Worm (Caenorhabditis elegans) whole organism, L2 larva: ENCODE measurements around the gene F55C12.19.

Experiments
- C34F6.9 ChIP-seq: fragments of 150-350 bp; optimal IDR thresholded peaks from 2 replicates; lab custom pipeline; 2014; ENCODE audit warnings: missing biosample characterization, missing genetic modification characterization
- F13H6.1 ChIP-seq: sonication (generic microtip); optimal IDR thresholded peaks from 2 replicates; lab custom pipeline; 2016; ENCODE audit warnings: missing genetic modification characterization, missing compliant biosample characterization
- R02D3.7 ChIP-seq: fragments of 150-350 bp; optimal IDR thresholded peaks from 2 replicates; lab custom pipeline; 2014; ENCODE audit warnings: missing biosample characterization, missing genetic modification characterization
- Y55F3AM.14 ChIP-seq: fragments of 200-800 bp; sonication (Bioruptor generic); optimal IDR thresholded peaks from 2 replicates; lab custom pipeline; 2018; ENCODE audit warnings: mild to moderate bottlenecking, missing genetic modification characterization, missing compliant biosample characterization
- ZK546.5 ChIP-seq: sonication (generic microtip); optimal IDR thresholded peaks from 2 replicates; lab custom pipeline; 2017; ENCODE audit warnings: missing biosample characterization, missing genetic modification characterization
- alr-1 ChIP-seq: fragments of 150-350 bp; optimal IDR thresholded peaks from 2 replicates; lab custom pipeline; 2014; ENCODE audit warnings: missing biosample characterization, missing genetic modification characterization
- aly-2 ChIP-seq: fragments of 150-350 bp; optimal IDR thresholded peaks from 2 replicates; lab custom pipeline; 2014; ENCODE audit warnings: missing biosample characterization, missing genetic modification characterization
- ama-1 ChIP-seq: fragments of 150-350 bp; optimal IDR thresholded peaks from 2 replicates; lab custom pipeline; 2018; ENCODE audit warnings: inconsistent platforms
- blmp-1 ChIP-seq: sonication (generic microtip); optimal IDR thresholded peaks from 2 replicates; lab custom pipeline; 2017; ENCODE audit warnings: missing genetic modification characterization, mild to moderate bottlenecking, missing compliant biosample characterization, antibody characterized with exemption, moderate library complexity; ENCODE audit not compliant: insufficient read depth
- crh-2 ChIP-seq: sonication (generic microtip); optimal IDR thresholded peaks from 2 replicates; lab custom pipeline; 2017; ENCODE audit warnings: missing biosample characterization, missing genetic modification characterization
- elt-3 ChIP-seq: sonication (generic microtip); optimal IDR thresholded peaks from 2 replicates; lab custom pipeline; 2017; ENCODE audit warnings: missing biosample characterization, missing genetic modification characterization
- fos-1 ChIP-seq: fragments of 150-350 bp; optimal IDR thresholded peaks from 2 replicates; lab custom pipeline; 2014; ENCODE audit warnings: missing biosample characterization, missing genetic modification characterization
- gmeb-1 ChIP-seq: fragments of 150-350 bp; optimal IDR thresholded peaks from 2 replicates; lab custom pipeline; 2014; ENCODE audit warnings: missing biosample characterization, missing genetic modification characterization
- lin-13 ChIP-seq: fragments of 150-350 bp; optimal IDR thresholded peaks from 2 replicates; lab custom pipeline; 2014; ENCODE audit warnings: missing biosample characterization, missing genetic modification reagents, missing genetic modification characterization
- lin-39 ChIP-seq: fragments of 150-350 bp; optimal IDR thresholded peaks from 2 replicates; lab custom pipeline; 2014; ENCODE audit warnings: missing biosample characterization, missing genetic modification reagents, missing genetic modification characterization
- lsy-2 ChIP-seq, 2 experiments: fragments of 150-350 bp in 1 of 2; sonication (generic microtip) in 1 of 2; optimal IDR thresholded peaks; 2 replicates each; lab custom pipeline; 2014 to 2017; ENCODE audit warnings: missing biosample characterization in 2 of 2, missing genetic modification characterization in 2 of 2
- mab-5 ChIP-seq: fragments of 150-350 bp; optimal IDR thresholded peaks from 2 replicates; lab custom pipeline; 2014; ENCODE audit warnings: missing biosample characterization, missing genetic modification characterization
- mdl-1 ChIP-seq, 2 experiments: fragments of 150-350 bp in 1 of 2; sonication (generic microtip) in 1 of 2; optimal IDR thresholded peaks; 2 replicates each; lab custom pipeline; 2017; ENCODE audit warnings: missing biosample characterization in 2 of 2, missing genetic modification characterization in 2 of 2
- nhr-10 ChIP-seq: sonication (generic microtip); optimal IDR thresholded peaks from 2 replicates; lab custom pipeline; 2017; ENCODE audit warnings: missing biosample characterization, missing genetic modification characterization
- nhr-12 ChIP-seq: fragments of 150-350 bp; optimal IDR thresholded peaks from 2 replicates; lab custom pipeline; 2014; ENCODE audit warnings: missing biosample characterization, missing genetic modification characterization
- nhr-129 ChIP-seq: fragments of 150-350 bp; optimal IDR thresholded peaks from 2 replicates; lab custom pipeline; 2014; ENCODE audit warnings: missing biosample characterization, missing genetic modification characterization
- nhr-23 ChIP-seq: fragments of 150-350 bp; optimal IDR thresholded peaks from 2 replicates; lab custom pipeline; 2014; ENCODE audit warnings: missing biosample characterization, missing genetic modification reagents, missing genetic modification characterization
- nhr-25 ChIP-seq: fragments of 150-350 bp; sonication (generic microtip); optimal IDR thresholded peaks from 3 replicates; lab custom pipeline; 2014; ENCODE audit warnings: missing biosample characterization, missing genetic modification characterization
- peb-1 ChIP-seq: fragments of 150-350 bp; optimal IDR thresholded peaks from 2 replicates; lab custom pipeline; 2014; ENCODE audit warnings: missing biosample characterization, missing genetic modification characterization
- sem-4 ChIP-seq: fragments of 150-350 bp; optimal IDR thresholded peaks from 2 replicates; lab custom pipeline; 2014; ENCODE audit warnings: missing biosample characterization, missing genetic modification reagents, missing genetic modification characterization
- skn-1 ChIP-seq: sonication (generic microtip); optimal IDR thresholded peaks from 2 replicates; lab custom pipeline; 2017; ENCODE audit warnings: missing biosample characterization, missing genetic modification characterization
- sma-3 ChIP-seq: sonication (generic microtip); optimal IDR thresholded peaks from 2 replicates; lab custom pipeline; 2016; ENCODE audit warnings: missing genetic modification reagents, missing genetic modification characterization, missing compliant biosample characterization
- sma-9 ChIP-seq, 2 experiments: fragments of 150-350 bp in 1 of 2; sonication (generic microtip) in 1 of 2; optimal IDR thresholded peaks; 2 replicates each; lab custom pipeline; 2014 to 2016; ENCODE audit warnings: missing genetic modification characterization in 2 of 2, mild to moderate bottlenecking in 1 of 2, missing biosample characterization in 1 of 2, missing compliant biosample characterization in 1 of 2, missing genetic modification reagents in 1 of 2, moderate library complexity in 1 of 2
- unc-55 ChIP-seq: fragments of 150-350 bp; sonication (generic microtip); optimal IDR thresholded peaks from 3 replicates; lab custom pipeline; 2014; ENCODE audit warnings: missing biosample characterization, missing genetic modification reagents, missing genetic modification characterization
- unc-62 ChIP-seq: fragments of 150-350 bp; optimal IDR thresholded peaks from 2 replicates; lab custom pipeline; 2014; ENCODE audit warnings: missing biosample characterization, missing genetic modification reagents, missing genetic modification characterization
- zag-1 ChIP-seq: fragments of 150-350 bp; optimal IDR thresholded peaks from 2 replicates; lab custom pipeline; 2014; ENCODE audit warnings: missing biosample characterization, missing genetic modification characterization
- ztf-11 ChIP-seq: sonication (generic microtip); optimal IDR thresholded peaks from 2 replicates; lab custom pipeline; 2017; ENCODE audit warnings: missing biosample characterization, missing genetic modification characterization
- ztf-4 ChIP-seq: fragments of 150-350 bp; optimal IDR thresholded peaks from 2 replicates; lab custom pipeline; 2014; ENCODE audit warnings: missing biosample characterization, missing genetic modification characterization

Gene F55C12.19

DNA sequence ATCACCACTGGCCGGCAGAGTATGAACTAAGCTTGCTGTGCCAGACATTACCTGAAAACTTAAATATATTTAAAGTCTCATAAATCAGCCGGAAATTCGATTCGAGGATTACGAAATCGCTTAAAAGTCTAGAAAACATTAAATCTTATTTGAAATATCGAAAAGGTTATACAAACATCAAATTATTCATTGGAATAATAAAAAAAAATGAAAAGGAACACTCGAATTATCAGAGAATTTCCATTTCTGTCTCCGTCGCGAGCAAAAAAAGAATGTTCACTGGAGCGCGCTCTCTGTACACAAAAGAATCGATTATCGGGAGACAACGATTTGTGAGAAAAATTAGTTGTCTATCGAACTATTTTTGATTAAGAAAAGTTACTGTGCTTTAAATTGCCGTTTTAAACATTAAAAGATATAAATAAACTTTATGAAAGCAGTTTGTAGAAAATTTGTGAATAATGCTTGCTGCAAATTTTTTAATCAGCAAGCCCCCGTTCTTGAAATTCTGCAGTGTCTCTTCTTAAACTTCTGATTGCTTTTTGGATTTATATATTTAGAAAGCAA is 29.7 kb upstream of the F55C12.19 start, which contains the start of gene fzo-1:
Gene fzo-1, minus strand, starts transcription at position 51 of the 567 bp plus-strand sequence.
- peak; percentile 15 for TF ChIP-seq crh-2
- TF ChIP-seq R02D3.7 (tag; lab: Kevin White, UChicago) = no peak
- no peak for TF ChIP-seq peb-1 (tag; lab: Kevin White, UChicago)
- no peak for TF ChIP-seq mab-5 (tag; lab: Kevin White, UChicago)
- TF ChIP-seq unc-55 = peak; percentile 73
- peak; percentile 3 for TF ChIP-seq nhr-129
- no peak for TF ChIP-seq fos-1 (tag; lab: Kevin White, UChicago)
- TF ChIP-seq nhr-23 = no peak
- TF ChIP-seq lsy-2 (tag; optimal IDR thresholded peaks at IDR 0.05; lab: Kevin White, UChicago) = peak in 1 of 2 experiments; percentile 68
- TF ChIP-seq aly-2 (tag; lab: Kevin White, UChicago) = no peak
- TF ChIP-seq sem-4 (tag; lab: Kevin White, UChicago) = no peak
- TF ChIP-seq F13H6.1 (tag; lab: Kevin White, UChicago) = peak; percentile 21
- peak; percentile 65 for TF ChIP-seq sma-3 (GFP tag; lab: Kevin White, UChicago)
- TF ChIP-seq ztf-4 (tag; lab: Kevin White, UChicago) = no peak
- TF ChIP-seq C34F6.9 = peak; percentile 81
- TF ChIP-seq nhr-12 (tag; lab: Kevin White, UChicago) = no peak
- TF ChIP-seq lin-39 (tag; lab: Kevin White, UChicago) = no peak

DNA sequence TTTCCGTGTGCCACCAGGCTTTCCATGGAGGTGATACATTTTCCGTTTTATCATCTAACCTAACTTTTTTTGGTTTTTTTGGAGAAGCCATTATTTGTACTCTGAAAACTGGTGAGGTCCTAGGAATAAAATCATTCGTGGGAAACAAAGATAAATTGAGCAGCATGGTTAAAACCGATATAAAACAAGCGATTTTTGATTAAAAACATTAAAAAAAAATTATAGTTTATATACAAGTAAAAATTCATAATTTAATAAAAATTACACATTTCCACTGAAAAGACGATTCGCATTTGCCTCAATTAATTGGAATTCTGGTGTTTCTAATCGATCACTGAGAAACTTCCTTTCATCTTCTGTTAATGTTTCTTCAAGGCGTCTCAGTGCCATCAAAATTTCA is 27.5 kb upstream of the F55C12.19 start, which contains the start of gene ZK1248.15:
Gene ZK1248.15, minus strand, starts transcription at position 101 of the 400 bp plus-strand sequence.
- no peak for TF ChIP-seq nhr-10 (tag; lab: Kevin White, UChicago)
- no peak for TF ChIP-seq ztf-11 (tag; lab: Kevin White, UChicago)
- TF ChIP-seq lsy-2 (tag; optimal IDR thresholded peaks at IDR 0.05; lab: Kevin White, UChicago) = no peak
- TF ChIP-seq sem-4 (tag; lab: Kevin White, UChicago) = no peak
- no peak for TF ChIP-seq blmp-1
- TF ChIP-seq skn-1 (tag; lab: Kevin White, UChicago) = no peak
- TF ChIP-seq nhr-25 = no peak
- no peak for TF ChIP-seq Y55F3AM.14
- no peak for TF ChIP-seq lin-13 (GFP tag; lab: Kevin White, UChicago)
- no peak for TF ChIP-seq unc-62 (GFP tag; lab: Kevin White, UChicago)
- no peak for TF ChIP-seq ZK546.5 (tag; lab: Kevin White, UChicago)
- no peak for TF ChIP-seq zag-1 (tag; lab: Kevin White, UChicago)
- TF ChIP-seq ama-1 = no peak
- no peak for TF ChIP-seq sma-9 (GFP tag; optimal IDR thresholded peaks at IDR 0.05; lab: Kevin White, UChicago)
- no peak for TF ChIP-seq sma-9 (tag; optimal IDR thresholded peaks at IDR 0.05; lab: Kevin White, UChicago)
- no peak for TF ChIP-seq mdl-1 (tag; optimal IDR thresholded peaks at IDR 0.05; lab: Kevin White, UChicago)

DNA sequence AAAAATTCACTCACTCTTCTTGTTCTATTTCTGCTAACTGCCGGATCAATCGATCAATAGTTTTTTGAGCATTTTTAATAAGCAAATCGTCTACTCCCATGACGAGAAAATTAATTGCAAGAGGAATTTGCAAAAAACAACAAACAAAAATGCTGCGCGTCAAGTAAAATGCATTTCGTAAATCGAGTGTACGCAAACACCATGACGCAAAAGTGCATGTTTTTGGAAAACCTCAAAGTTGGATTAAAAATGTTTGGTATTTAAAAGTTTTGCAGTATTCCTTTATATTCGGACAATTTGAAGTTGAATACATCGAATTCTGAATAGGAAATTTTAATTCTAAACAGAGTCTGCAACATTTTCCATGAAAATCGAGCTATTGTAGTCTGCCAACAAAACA is 26.7 kb upstream of the F55C12.19 start, which contains the start of gene ZK1248.19:
Gene ZK1248.19, minus strand, starts transcription at position 188 of the 400 bp plus-strand sequence.
- TF ChIP-seq sma-3 (GFP tag; lab: Kevin White, UChicago) = no peak
- TF ChIP-seq C34F6.9 = peak; percentile 36
- peak; percentile 13 for TF ChIP-seq sma-9 (GFP tag; optimal IDR thresholded peaks at IDR 0.05; lab: Kevin White, UChicago)
- no peak for TF ChIP-seq sma-9 (tag; optimal IDR thresholded peaks at IDR 0.05; lab: Kevin White, UChicago)
- peak; percentile 57 for TF ChIP-seq unc-55
- no peak for TF ChIP-seq lin-39 (tag; lab: Kevin White, UChicago)
- TF ChIP-seq nhr-129 = peak; percentile 44
- TF ChIP-seq alr-1 (tag; lab: Kevin White, UChicago) = no peak
- no peak for TF ChIP-seq sem-4 (tag; lab: Kevin White, UChicago)
- no peak for TF ChIP-seq mdl-1 (tag; optimal IDR thresholded peaks at IDR 0.05; lab: Kevin White, UChicago)
- TF ChIP-seq ztf-11 (tag; lab: Kevin White, UChicago) = no peak
- TF ChIP-seq blmp-1 = no peak
- TF ChIP-seq lsy-2 (tag; optimal IDR thresholded peaks at IDR 0.05; lab: Kevin White, UChicago) = peak; percentile 4 to 63
- no peak for TF ChIP-seq fos-1 (tag; lab: Kevin White, UChicago)
- TF ChIP-seq R02D3.7 (tag; lab: Kevin White, UChicago) = peak; percentile 67
- TF ChIP-seq gmeb-1 (tag; lab: Kevin White, UChicago) = peak; percentile 34
- no peak for TF ChIP-seq elt-3 (tag; lab: Kevin White, UChicago)
- TF ChIP-seq, all 48 proteins: peak for 7

DNA sequence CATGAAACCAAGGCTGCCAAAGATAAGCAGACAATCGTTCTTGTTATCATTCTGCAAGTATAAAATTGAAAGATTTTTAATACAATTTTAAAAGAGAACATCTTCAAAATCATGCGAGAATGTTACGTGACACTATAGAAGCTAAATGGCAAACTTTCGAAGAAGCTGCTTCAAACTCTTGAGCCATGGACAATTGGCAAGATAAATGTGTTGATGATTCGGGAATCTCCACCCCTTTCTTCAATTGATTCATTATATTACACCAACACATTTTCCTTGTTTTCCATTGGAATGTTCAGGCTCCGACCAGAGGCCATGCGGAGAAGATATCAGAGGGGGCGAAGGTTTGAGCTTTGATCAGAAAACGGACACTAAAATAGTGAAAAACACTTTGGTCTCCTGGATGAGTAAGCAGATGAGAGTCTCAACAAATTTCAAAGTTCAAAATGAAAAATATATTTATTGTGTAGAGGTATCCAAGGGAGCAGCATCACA is 24.8 kb upstream of the F55C12.19 start, which contains the start of gene lec-5:
Gene lec-5, minus strand, starts transcription at position 51 of the 495 bp plus-strand sequence.
- TF ChIP-seq sma-9 (GFP tag; optimal IDR thresholded peaks at IDR 0.05; lab: Kevin White, UChicago) (peak; percentile 60), sma-9 (tag; optimal IDR thresholded peaks at IDR 0.05; lab: Kevin White, UChicago) (no peak), F13H6.1 (tag; lab: Kevin White, UChicago) (peak; percentile 48), nhr-129 (peak; percentile 45), nhr-10 (tag; lab: Kevin White, UChicago) (no peak), lsy-2 (tag; optimal IDR thresholded peaks at IDR 0.05; lab: Kevin White, UChicago) (peak in 1 of 2 experiments; percentile 33), mab-5 (tag; lab: Kevin White, UChicago) (peak; percentile 25)
